Worm (Caenorhabditis elegans) whole organism, young adult: ENCODE results near the gene srx-87.

Source experiments
- B0019.2 ChIP-seq: fragments of 200-800 bp; sonication (Bioruptor generic); conservative IDR thresholded peaks from 2 replicates; pipeline ENCODE4 v1.3.6; 2022; ENCODE audit warnings: missing genetic modification reagents, missing genetic modification characterization, missing compliant biosample characterization
- C17E4.6 ChIP-seq: fragments of 200-800 bp; sonication (Bioruptor generic); IDR thresholded peaks from 2 replicates; pipeline ENCODE4 v1.3.6; 2022; ENCODE audit warnings: missing genetic modification reagents, missing genetic modification characterization, missing compliant biosample characterization
- F10E7.11 ChIP-seq: sonication (generic microtip); optimal IDR thresholded peaks from 2 replicates; lab custom pipeline; 2017; ENCODE audit warnings: mild to moderate bottlenecking, missing genetic modification characterization, moderate library complexity, missing compliant biosample characterization
- ama-1 ChIP-seq, 3 experiments: fragments of 150-350 bp in 1 of 3; sonication (generic microtip) in 2 of 3; optimal IDR thresholded peaks; 2 replicates each; lab custom pipeline; 2014 to 2018; ENCODE audit warnings: missing biosample characterization in 2 of 3, missing genetic modification characterization in 2 of 3, missing genetic modification reagents in 2 of 3
- attf-3 ChIP-seq: fragments of 200-800 bp; sonication (Bioruptor generic); conservative IDR thresholded peaks from 2 replicates; pipeline ENCODE4 v1.3.6; 2022; ENCODE audit warnings: missing genetic modification reagents, missing genetic modification characterization, missing compliant biosample characterization
- ets-4 ChIP-seq: fragments of 200-800 bp; sonication (Bioruptor generic); optimal IDR thresholded peaks from 2 replicates; lab custom pipeline; 2018; ENCODE audit warnings: mild to moderate bottlenecking, missing genetic modification characterization, missing compliant biosample characterization
- lir-1 ChIP-seq: fragments of 200-800 bp; sonication (Bioruptor generic); conservative IDR thresholded peaks from 2 replicates; pipeline ENCODE4 v1.3.6; 2022; ENCODE audit warnings: missing genetic modification reagents, missing genetic modification characterization, missing compliant biosample characterization

DNA sequence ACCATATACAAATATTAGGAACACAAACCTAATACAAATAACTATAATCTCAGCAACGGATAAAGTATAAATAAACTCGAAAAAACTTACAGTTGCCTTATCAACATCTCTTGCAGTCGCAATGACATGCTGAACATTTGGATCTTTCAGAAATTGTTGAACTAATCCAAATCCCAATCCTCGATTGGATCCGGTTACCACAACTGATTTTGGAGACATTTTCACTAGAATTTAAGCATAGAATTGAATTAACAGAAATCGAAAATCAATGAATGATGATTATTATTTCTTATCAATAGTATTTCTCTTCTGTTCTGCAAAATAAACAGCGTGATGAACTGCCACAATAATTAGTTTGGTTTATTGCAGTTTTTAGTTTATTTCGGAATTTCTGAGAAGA, 44.5 kb upstream of the srx-87 start, which contains the start of the genes C55A6.11 and C55A6.7:
- TF ChIP-seq ets-4 (GFP tag; lab: Kevin White, UChicago) (no peak), B0019.2 (GFP tag; lab: Robert Waterston, UW) (no peak), C17E4.6 (GFP tag; lab: Robert Waterston, UW) (no peak), ama-1 (optimal IDR thresholded peaks at IDR 0.05; lab: Kevin White, UChicago) (no peak), ama-1 (GFP tag; optimal IDR thresholded peaks at IDR 0.05; lab: Kevin White, UChicago) (no peak), attf-3 (GFP tag; lab: Robert Waterston, UW) (no peak), F10E7.11 (no peak), lir-1 (GFP tag; lab: Robert Waterston, UW) (no peak)
